Fruit fly (Drosophila melanogaster) Kc167 (cell line): ENCODE results near the gene Cby.

Experiments used
- Myc ChIP-seq: fragments of >200 bp; optimal IDR thresholded peaks from 2 replicates; lab custom pipeline; 2017; ENCODE audit warnings: missing external identifiers
- Sin3A ChIP-seq: fragments of >200 bp; optimal IDR thresholded peaks from 2 replicates; lab custom pipeline; 2018; ENCODE audit warnings: missing external identifiers
- h ChIP-seq: fragments of >200 bp; optimal IDR thresholded peaks from 3 replicates; lab custom pipeline; 2018; ENCODE audit warnings: missing external identifiers
- insv ChIP-seq: fragments of >200 bp; optimal IDR thresholded peaks from 3 replicates; lab custom pipeline; 2018; ENCODE audit warnings: missing external identifiers
- psq ChIP-seq: fragments of >200 bp; optimal IDR thresholded peaks from 2 replicates; lab custom pipeline; 2017; ENCODE audit warnings: missing external identifiers
- ttk ChIP-seq: sonication (Bioruptor generic); optimal IDR thresholded peaks from 2 replicates; lab custom pipeline; 2017; ENCODE audit warnings: missing external identifiers

The Cby gene

dm6 chr3R:21878473-21878872, 10.7 kb downstream of the Cby start, which contains the start of gene CG34148:
Gene CG34148, minus strand, starts transcription at chr3R:21878686.
- TF ChIP-seq psq (no peak), insv (lab: Kevin White, UChicago) (no peak), Myc (lab: Kevin White, UChicago) (no peak), Sin3A (lab: Kevin White, UChicago) (no peak), h (lab: Kevin White, UChicago) (no peak), ttk (lab: Kevin White, UChicago) (no peak)

dm6 chr3R:21880510-21880909, 12.7 kb downstream of the Cby start, which contains the start of gene CG31465:
Gene CG31465, plus strand, starts transcription at chr3R:21880810.
- TF ChIP-seq Sin3A (lab: Kevin White, UChicago) (no peak), h (lab: Kevin White, UChicago) (no peak), ttk (lab: Kevin White, UChicago) (no peak), insv (lab: Kevin White, UChicago) (no peak), Myc (lab: Kevin White, UChicago) (no peak), psq (no peak)

dm6 chr3R:21884354-21884753, 16.6 kb downstream of the Cby start, which contains the start of gene fit:
Gene fit, minus strand, starts transcription at chr3R:21884454.
- TF ChIP-seq psq (no peak), insv (lab: Kevin White, UChicago) (no peak), h (lab: Kevin White, UChicago) (no peak), Myc (lab: Kevin White, UChicago) (no peak), Sin3A (lab: Kevin White, UChicago) (no peak), ttk (lab: Kevin White, UChicago) (no peak)

dm6 chr3R:21885450-21885849, 17.6 kb downstream of the Cby start, which contains the start of gene CG17819:
Gene CG17819, minus strand, starts transcription at chr3R:21885550.
- TF ChIP-seq insv (lab: Kevin White, UChicago) (no peak), Sin3A (lab: Kevin White, UChicago) (no peak), Myc (lab: Kevin White, UChicago) (no peak), psq (no peak), h (lab: Kevin White, UChicago) (no peak), ttk (lab: Kevin White, UChicago) (no peak)

dm6 chr3R:21886861-21887587, 19.2 kb downstream of the Cby start, which contains the start of the genes CG6678 and dnd:
Gene CG6678, plus strand, starts transcription at chr3R:21887029.
Gene dnd, minus strand, starts transcription at chr3R:21887355.
- TF ChIP-seq insv (lab: Kevin White, UChicago) (no peak), Sin3A (lab: Kevin White, UChicago) (no peak), Myc (lab: Kevin White, UChicago) (no peak), h (lab: Kevin White, UChicago) (no peak), psq (no peak), ttk (lab: Kevin White, UChicago) (no peak)

- TF ChIP-seq ttk (lab: Kevin White, UChicago) (no peak), Myc (lab: Kevin White, UChicago) (no peak), insv (lab: Kevin White, UChicago) (no peak), psq (no peak), h (lab: Kevin White, UChicago) (no peak), Sin3A (lab: Kevin White, UChicago) (no peak)
Measured at dm6 chr3R:21887588-21888007, 19.8 kb downstream of the Cby start.

- TF ChIP-seq Sin3A (lab: Kevin White, UChicago): no peak
Measured at dm6 chr3R:21888696-21889602, 21.1 kb downstream of the Cby start, which contains the start of gene CG43844. Gene CG43844, plus strand, starts transcription at chr3R:21889539.

- TF ChIP-seq h (lab: Kevin White, UChicago): no peak
- no peak for TF ChIP-seq psq
- no peak for TF ChIP-seq Myc (lab: Kevin White, UChicago)
- no peak for TF ChIP-seq insv (lab: Kevin White, UChicago)
Measured at dm6 chr3R:21889945-21890344, 22.1 kb downstream of the Cby start.

- TF ChIP-seq Sin3A (lab: Kevin White, UChicago): no peak
- no peak for TF ChIP-seq Myc (lab: Kevin White, UChicago)
- no peak for TF ChIP-seq psq
- no peak for TF ChIP-seq insv (lab: Kevin White, UChicago)
- no peak for TF ChIP-seq ttk (lab: Kevin White, UChicago)
- no peak for TF ChIP-seq h (lab: Kevin White, UChicago)
Measured at dm6 chr3R:21890739-21891138, 22.9 kb downstream of the Cby start.

dm6 chr3R:21892450-21892849, 24.6 kb downstream of the Cby start:
- TF ChIP-seq insv (lab: Kevin White, UChicago) (no peak), ttk (lab: Kevin White, UChicago) (no peak), Sin3A (lab: Kevin White, UChicago) (no peak), Myc (lab: Kevin White, UChicago) (no peak), psq (no peak), h (lab: Kevin White, UChicago) (no peak)

- no peak for TF ChIP-seq ttk (lab: Kevin White, UChicago)
- no peak for TF ChIP-seq Myc (lab: Kevin White, UChicago)
- TF ChIP-seq h (lab: Kevin White, UChicago): no peak
- TF ChIP-seq insv (lab: Kevin White, UChicago): no peak
- no peak for TF ChIP-seq psq
- no peak for TF ChIP-seq Sin3A (lab: Kevin White, UChicago)
Measured at dm6 chr3R:21893929-21894328, 26.1 kb downstream of the Cby start.
